Fruit fly (Drosophila melanogaster) whole organism, embryonic: Measurements from ENCODE around the gene CG6015.

ENCODE experiments used
- Atf3 ChIP-seq: fragments of 200-800 bp; sonication (Bioruptor generic); optimal IDR thresholded peaks from 3 replicates; lab custom pipeline; 2016; ENCODE audit warnings: missing biosample characterization, missing genetic modification characterization
- Awh ChIP-seq: fragments of 200-800 bp; sonication (Bioruptor generic); IDR thresholded peaks from 2 replicates; pipeline ENCODE4, ENCODE4 v1.3.6; 2022; ENCODE audit warnings: missing biosample characterization, missing genetic modification characterization
- Blimp-1 ChIP-seq: fragments of 200-800 bp; sonication (Bioruptor generic); optimal IDR thresholded peaks from 3 replicates; lab custom pipeline; 2018; ENCODE audit warnings: missing biosample characterization, missing genetic modification characterization, mild to moderate bottlenecking, moderate library complexity, missing genetic modification reagents
- CG1024 ChIP-seq: fragments of 200-800 bp; sonication (Bioruptor generic); IDR thresholded peaks from 2 replicates; pipeline ENCODE4 v1.3.6; 2022; ENCODE audit warnings: missing biosample characterization, missing genetic modification characterization
- CG11695 ChIP-seq: fragments of 200-800 bp; sonication (Bioruptor generic); IDR thresholded peaks from 3 replicates; pipeline ENCODE4 v1.3.6; 2022; ENCODE audit warnings: missing biosample characterization, missing genetic modification characterization
- CG12219 ChIP-seq: fragments of 200-800 bp; sonication (Bioruptor generic); optimal IDR thresholded peaks from 3 replicates; lab custom pipeline; 2018; ENCODE audit warnings: missing biosample characterization, mild to moderate bottlenecking, missing genetic modification characterization
- CG14710 ChIP-seq: fragments of 200-800 bp; sonication (Bioruptor generic); optimal IDR thresholded peaks from 3 replicates; lab custom pipeline; 2019; ENCODE audit warnings: missing biosample characterization, mild to moderate bottlenecking, missing genetic modification characterization, moderate library complexity
- CG18262 ChIP-seq: fragments of 200-800 bp; optimal IDR thresholded peaks from 3 replicates; lab custom pipeline; 2019; ENCODE audit warnings: missing biosample characterization, mild to moderate bottlenecking, missing genetic modification characterization, moderate library complexity
- CG2120 ChIP-seq: fragments of 200-800 bp; sonication (Bioruptor generic); optimal IDR thresholded peaks from 3 replicates; lab custom pipeline; 2016; ENCODE audit warnings: missing biosample characterization, missing genetic modification characterization
- CG30431 ChIP-seq: fragments of 200-800 bp; sonication (Bioruptor generic); optimal IDR thresholded peaks from 2 replicates; lab custom pipeline; 2017; ENCODE audit warnings: missing biosample characterization, missing genetic modification characterization
- CG31224 ChIP-seq: fragments of 200-800 bp; sonication (Bioruptor generic); IDR thresholded peaks from 2 replicates; pipeline ENCODE4 v1.3.6; 2022; ENCODE audit warnings: missing biosample characterization, missing genetic modification characterization
- CG32772 ChIP-seq: fragments of 200-800 bp; sonication (Bioruptor generic); IDR thresholded peaks from 2 replicates; pipeline ENCODE4 v1.3.6; 2022; ENCODE audit warnings: missing biosample characterization, missing genetic modification characterization
- CG33557 ChIP-seq: fragments of 200-800 bp; sonication (Bioruptor generic); optimal IDR thresholded peaks from 2 replicates; lab custom pipeline; 2019; ENCODE audit warnings: missing biosample characterization, mild to moderate bottlenecking, missing genetic modification characterization, moderate library complexity
- CG34376 ChIP-seq: fragments of 200-800 bp; sonication (Bioruptor generic); optimal IDR thresholded peaks from 2 replicates; lab custom pipeline; 2018; ENCODE audit warnings: missing biosample characterization, mild to moderate bottlenecking, missing genetic modification characterization
- CG4617 ChIP-seq: fragments of 200-800 bp; sonication (Bioruptor generic); optimal IDR thresholded peaks from 3 replicates; lab custom pipeline; 2016; ENCODE audit warnings: missing biosample characterization, missing genetic modification characterization, borderline replicate concordance
- CG5180 ChIP-seq: fragments of 200-800 bp; sonication (Bioruptor generic); optimal IDR thresholded peaks from 3 replicates; lab custom pipeline; 2017; ENCODE audit warnings: missing biosample characterization, missing genetic modification characterization, mild to moderate bottlenecking, moderate library complexity, missing genetic modification reagents
- CG7271 ChIP-seq: fragments of 200-800 bp; sonication (Bioruptor generic); optimal IDR thresholded peaks from 2 replicates; lab custom pipeline; 2018; ENCODE audit warnings: missing biosample characterization, mild to moderate bottlenecking, missing genetic modification characterization, moderate library complexity
- CG7556 ChIP-seq: fragments of 200-800 bp; sonication (Bioruptor generic); optimal IDR thresholded peaks from 2 replicates; lab custom pipeline; 2017; ENCODE audit warnings: missing biosample characterization, mild to moderate bottlenecking, missing genetic modification characterization
- CG8089 ChIP-seq: fragments of 200-800 bp; sonication (Bioruptor generic); optimal IDR thresholded peaks from 3 replicates; lab custom pipeline; 2016; ENCODE audit warnings: missing biosample characterization, missing genetic modification characterization
- CG9215 ChIP-seq: fragments of 200-800 bp; sonication (Bioruptor generic); IDR thresholded peaks from 2 replicates; pipeline ENCODE4 v1.3.6; 2022; ENCODE audit warnings: missing biosample characterization, missing genetic modification characterization
- CG9797 ChIP-seq: fragments of 200-800 bp; sonication (Bioruptor generic); optimal IDR thresholded peaks from 3 replicates; lab custom pipeline; 2018; ENCODE audit warnings: missing biosample characterization, mild to moderate bottlenecking, missing genetic modification characterization
- Dek ChIP-seq: fragments of 200-800 bp; sonication (Bioruptor generic); optimal IDR thresholded peaks from 3 replicates; lab custom pipeline; 2019; ENCODE audit warnings: missing biosample characterization, mild to moderate bottlenecking, missing genetic modification characterization, moderate library complexity
- Dip3 ChIP-seq: fragments of 200-800 bp; sonication (Bioruptor generic); optimal IDR thresholded peaks from 3 replicates; lab custom pipeline; 2016; ENCODE audit warnings: missing biosample characterization, missing genetic modification characterization
- ERR ChIP-seq: fragments of 200-800 bp; sonication (Bioruptor generic); optimal IDR thresholded peaks from 2 replicates; lab custom pipeline; 2016; ENCODE audit warnings: missing biosample characterization, missing genetic modification characterization
- Ets97D ChIP-seq: fragments of 200-800 bp; sonication (Bioruptor generic); optimal IDR thresholded peaks from 3 replicates; lab custom pipeline; 2016; ENCODE audit warnings: missing biosample characterization, missing genetic modification characterization
- Med ChIP-seq: fragments of 200-800 bp; sonication (Bioruptor generic); peaks from one replicate; lab custom pipeline; 2016; ENCODE audit warnings: missing biosample characterization, missing genetic modification characterization, mild to moderate bottlenecking, inconsistent platforms, moderate library complexity
- Mrtf ChIP-seq: fragments of 200-800 bp; sonication (Bioruptor generic); IDR thresholded peaks from 3 replicates; pipeline ENCODE4 v1.3.6; 2022; ENCODE audit warnings: missing biosample characterization, missing genetic modification characterization
- Neu2 ChIP-seq: fragments of 200-800 bp; sonication (Bioruptor generic); optimal IDR thresholded peaks from 3 replicates; lab custom pipeline; 2016; ENCODE audit warnings: missing biosample characterization, missing genetic modification characterization, borderline replicate concordance
- Scr ChIP-seq: fragments of 200-800 bp; sonication (Bioruptor generic); IDR thresholded peaks from 2 replicates; pipeline ENCODE4 v1.3.6; 2022; ENCODE audit warnings: missing biosample characterization, missing genetic modification characterization; ENCODE audit not compliant: partially characterized antibody
- Side ChIP-seq: fragments of 200-800 bp; sonication (Bioruptor generic); optimal IDR thresholded peaks from 2 replicates; lab custom pipeline; 2016; ENCODE audit warnings: missing biosample characterization, missing genetic modification characterization
- Stat92E ChIP-seq, 3 experiments: fragments of >200 bp in 2 of 3; fragments of 200-800 bp in 1 of 3; sonication (Bioruptor generic) in 1 of 3; optimal IDR thresholded peaks; 2 replicates each; lab custom pipeline; 2017 to 2019; ENCODE audit warnings: missing biosample characterization in 3 of 3, missing genetic modification characterization in 3 of 3, mild to moderate bottlenecking in 1 of 3, moderate library complexity in 1 of 3
- ac ChIP-seq: fragments of 200-800 bp; sonication (Bioruptor generic); optimal IDR thresholded peaks from 3 replicates; lab custom pipeline; 2017; ENCODE audit warnings: missing biosample characterization, mild to moderate bottlenecking, missing genetic modification characterization
- ash1 ChIP-seq: fragments of 200-800 bp; sonication (Bioruptor generic); optimal IDR thresholded peaks from 2 replicates; lab custom pipeline; 2018; ENCODE audit warnings: missing biosample characterization, mild to moderate bottlenecking, missing genetic modification characterization
- ato ChIP-seq: fragments of 200-800 bp; sonication (Bioruptor generic); IDR thresholded peaks from 2 replicates; pipeline ENCODE4 v1.3.6; 2022; ENCODE audit warnings: missing biosample characterization, missing genetic modification characterization; ENCODE audit not compliant: partially characterized antibody
- bbx ChIP-seq: fragments of 200-800 bp; sonication (Bioruptor generic); IDR thresholded peaks from 2 replicates; pipeline ENCODE4 v1.3.6; 2022; ENCODE audit warnings: missing biosample characterization, missing genetic modification characterization; ENCODE audit not compliant: partially characterized antibody
- cas ChIP-seq: fragments of 200-800 bp; sonication (Bioruptor generic); IDR thresholded peaks from 2 replicates; pipeline ENCODE4 v1.3.6; 2022; ENCODE audit warnings: missing biosample characterization, missing genetic modification characterization
- chm ChIP-seq: fragments of 200-800 bp; sonication (Bioruptor generic); IDR thresholded peaks from 2 replicates; pipeline ENCODE4 v1.3.6; 2022; ENCODE audit warnings: missing biosample characterization, missing genetic modification characterization
- da ChIP-seq: fragments of 200-800 bp; sonication (Bioruptor generic); optimal IDR thresholded peaks from 2 replicates; lab custom pipeline; 2016; ENCODE audit warnings: missing biosample characterization, missing genetic modification characterization
- emc ChIP-seq: fragments of 200-800 bp; sonication (Bioruptor generic); optimal IDR thresholded peaks from 2 replicates; lab custom pipeline; 2016; ENCODE audit warnings: missing biosample characterization, missing genetic modification characterization
- exex ChIP-seq: fragments of 200-800 bp; sonication (Bioruptor generic); optimal IDR thresholded peaks from 4 replicates; lab custom pipeline; 2018; ENCODE audit warnings: missing biosample characterization, mild to moderate bottlenecking, missing genetic modification characterization, moderate library complexity
- fd96Cb ChIP-seq: fragments of 200-800 bp; sonication (Bioruptor generic); optimal IDR thresholded peaks from 2 replicates; lab custom pipeline; 2018; ENCODE audit warnings: missing biosample characterization, mild to moderate bottlenecking, missing genetic modification characterization, moderate library complexity
- gsb ChIP-seq: fragments of 200-800 bp; sonication (Bioruptor generic); IDR thresholded peaks from 2 replicates; pipeline ENCODE4 v1.3.6; 2022; ENCODE audit warnings: missing biosample characterization, missing genetic modification characterization
- otp ChIP-seq: fragments of 200-800 bp; sonication (Bioruptor generic); IDR thresholded peaks from 3 replicates; pipeline ENCODE4, ENCODE4 v1.3.6; 2022; ENCODE audit warnings: missing biosample characterization, missing genetic modification characterization
- pros ChIP-seq: fragments of 200-800 bp; sonication (Bioruptor generic); optimal IDR thresholded peaks from 3 replicates; lab custom pipeline; 2019; ENCODE audit warnings: missing biosample characterization, mild to moderate bottlenecking, missing genetic modification characterization, moderate library complexity
- sc ChIP-seq, 3 experiments: fragments of >200 bp in 2 of 3; fragments of 200-800 bp in 1 of 3; sonication (Bioruptor generic) in 1 of 3; optimal IDR thresholded peaks; 2 replicates in 2 of 3; 3 replicates in 1 of 3; lab custom pipeline; 2017; ENCODE audit warnings: mild to moderate bottlenecking in 1 of 3, missing biosample characterization in 1 of 3, missing genetic modification characterization in 1 of 3, missing genetic modification reagents in 1 of 3
- scrt ChIP-seq: fragments of 200-800 bp; sonication (Bioruptor generic); optimal IDR thresholded peaks from 2 replicates; lab custom pipeline; 2018; ENCODE audit warnings: missing biosample characterization, mild to moderate bottlenecking, missing genetic modification characterization, moderate library complexity
- sens ChIP-seq: fragments of 200-800 bp; sonication (Bioruptor generic); peaks from one replicate; lab custom pipeline; 2016; ENCODE audit warnings: missing biosample characterization, missing genetic modification characterization
- tna ChIP-seq: fragments of 200-800 bp; sonication (Bioruptor generic); IDR thresholded peaks from 2 replicates; pipeline ENCODE4 v1.3.6; 2022; ENCODE audit warnings: missing biosample characterization, missing genetic modification characterization; ENCODE audit not compliant: partially characterized antibody
- twi ChIP-seq: fragments of 200-800 bp; optimal IDR thresholded peaks from 2 replicates; lab custom pipeline; 2019; ENCODE audit warnings: missing biosample characterization, mild to moderate bottlenecking, missing genetic modification characterization, moderate library complexity

Gene CG6015

dm6 chr3R:22041625-22042282 is 7.7 kb upstream of the CG6015 start, which contains the start of gene how (continued):
- peak; percentile 14 for TF ChIP-seq Atf3
- TF ChIP-seq gsb (GFP tag; lab: Robert Waterston, UW), result no peak
- TF ChIP-seq CG9797 (GFP tag; lab: Kevin White, UChicago), result peak; percentile 18
- TF ChIP-seq da (GFP tag; lab: Kevin White, UChicago), result peak; percentile 63
- no peak for TF ChIP-seq twi
- TF ChIP-seq Neu2 (GFP tag; lab: Kevin White, UChicago), result no peak
- TF ChIP-seq CG30431 (GFP tag; lab: Kevin White, UChicago), result no peak
- TF ChIP-seq Awh (GFP tag; lab: Robert Waterston, UW), result no peak
- no peak for TF ChIP-seq CG7271 (tag; lab: Kevin White, UChicago)
- TF ChIP-seq CG5180 (GFP tag; lab: Kevin White, UChicago), result no peak
- no peak for TF ChIP-seq scrt (GFP tag; lab: Kevin White, UChicago)
- no peak for TF ChIP-seq Dek (tag; lab: Kevin White, UChicago)
- TF ChIP-seq CG12219, result peak; percentile 17
- TF ChIP-seq fd96Cb, result no peak
- no peak for TF ChIP-seq Side (GFP tag; lab: Kevin White, UChicago)
- TF ChIP-seq CG1024 (GFP tag; lab: Robert Waterston, UW), result no peak
- TF ChIP-seq ERR (GFP tag; lab: Kevin White, UChicago), result no peak
- peak; percentile 84 for TF ChIP-seq Med (GFP tag; lab: Kevin White, UChicago)
- no peak for TF ChIP-seq Dip3 (GFP tag; lab: Kevin White, UChicago)
- TF ChIP-seq CG2120 (GFP tag; lab: Kevin White, UChicago), result peak; percentile 26
- no peak for TF ChIP-seq CG8089
- TF ChIP-seq ato (GFP tag; lab: Robert Waterston, UW), result no peak
- peak; percentile 46 for TF ChIP-seq pros (GFP tag; lab: Kevin White, UChicago)
- peak; percentile 43; the same call in 1 of the 2 replicates for TF ChIP-seq Scr (GFP tag; lab: Robert Waterston, UW)
- TF ChIP-seq ash1 (GFP tag; lab: Kevin White, UChicago), result no peak
- no peak for TF ChIP-seq tna (GFP tag; lab: Robert Waterston, UW)
- TF ChIP-seq CG18262, result peak; percentile 48
- peak; percentile 83 for TF ChIP-seq chm (GFP tag; lab: Robert Waterston, UW)
- peak; percentile 17 for TF ChIP-seq Blimp-1 (GFP tag; lab: Kevin White, UChicago)
- no peak for TF ChIP-seq sc (optimal IDR thresholded peaks at IDR 0.05; lab: Kevin White, UChicago)
- TF ChIP-seq sc (GFP tag; optimal IDR thresholded peaks at IDR 0.05; lab: Kevin White, UChicago), result no peak
- peak; percentile 11 for TF ChIP-seq CG34376 (GFP tag; lab: Kevin White, UChicago)
- peak; percentile 18 for TF ChIP-seq exex
- TF ChIP-seq CG31224, result no peak
- TF ChIP-seq ac (GFP tag; lab: Kevin White, UChicago), result no peak
- TF ChIP-seq emc (GFP tag; lab: Kevin White, UChicago), result no peak
- TF ChIP-seq Stat92E (GFP tag; optimal IDR thresholded peaks at IDR 0.05; lab: Kevin White, UChicago), result no peak
- no peak for TF ChIP-seq otp (GFP tag; lab: Robert Waterston, UW)
- TF ChIP-seq CG14710 (tag; lab: Kevin White, UChicago), result peak; percentile 65
- peak; percentile 2 for TF ChIP-seq CG7556
- no peak for TF ChIP-seq CG11695 (GFP tag; lab: Robert Waterston, UW)
- no peak for TF ChIP-seq cas (GFP tag; lab: Robert Waterston, UW)
- TF ChIP-seq CG33557, result peak; percentile 43
- no peak for TF ChIP-seq CG4617 (GFP tag; lab: Kevin White, UChicago)
- TF ChIP-seq sens (GFP tag; lab: Kevin White, UChicago), result peak; percentile 83
- no peak for TF ChIP-seq bbx (GFP tag; lab: Robert Waterston, UW)
- TF ChIP-seq Mrtf, result no peak
- TF ChIP-seq CG32772, result no peak
- peak; percentile 52 for TF ChIP-seq Ets97D (GFP tag; lab: Kevin White, UChicago)
- no peak for TF ChIP-seq CG9215 (GFP tag; lab: Robert Waterston, UW)
